Worm (Caenorhabditis elegans) whole organism, mixed stage, embryonic: Measurements from ENCODE around the gene cit-1.2.

ENCODE experiments used
- blmp-1 ChIP-seq: fragments of 150-350 bp; optimal IDR thresholded peaks from 2 replicates; lab custom pipeline; 2014; ENCODE audit warnings: missing biosample characterization, missing genetic modification characterization
- lin-13 ChIP-seq: fragments of 150-350 bp; optimal IDR thresholded peaks from 2 replicates; lab custom pipeline; 2014; ENCODE audit warnings: missing biosample characterization, missing genetic modification characterization

DNA sequence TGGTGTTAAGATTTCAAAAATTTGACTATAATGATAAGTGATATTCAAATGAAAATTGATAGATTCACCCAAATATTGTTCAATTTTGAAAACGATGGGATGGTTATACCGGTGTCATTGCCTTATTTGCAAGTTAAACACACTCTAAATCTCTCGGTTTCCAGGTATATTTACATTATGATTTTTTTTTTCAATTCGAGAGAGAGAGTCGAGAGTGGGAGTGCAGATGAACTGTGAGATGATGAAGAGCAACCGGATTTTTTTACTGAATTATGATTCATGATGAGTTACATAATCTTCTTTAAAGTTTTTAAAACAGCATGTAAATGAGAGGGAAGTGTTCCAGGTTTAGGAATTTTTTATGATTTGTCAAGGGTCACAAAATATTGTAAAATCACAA, 23.0 kb downstream of the cit-1.2 start, which contains the start of gene F44B9.10:
- no peak for TF ChIP-seq blmp-1 (tag; lab: Kevin White, UChicago)
- TF ChIP-seq lin-13 (tag; lab: Kevin White, UChicago): no peak
